Worm (Caenorhabditis elegans): Measurements from ENCODE around the gene daf-3.
A peak's percentile ranks its signal among the peaks of the same experiment; 100 is the strongest.

The daf-3 gene

DNA sequence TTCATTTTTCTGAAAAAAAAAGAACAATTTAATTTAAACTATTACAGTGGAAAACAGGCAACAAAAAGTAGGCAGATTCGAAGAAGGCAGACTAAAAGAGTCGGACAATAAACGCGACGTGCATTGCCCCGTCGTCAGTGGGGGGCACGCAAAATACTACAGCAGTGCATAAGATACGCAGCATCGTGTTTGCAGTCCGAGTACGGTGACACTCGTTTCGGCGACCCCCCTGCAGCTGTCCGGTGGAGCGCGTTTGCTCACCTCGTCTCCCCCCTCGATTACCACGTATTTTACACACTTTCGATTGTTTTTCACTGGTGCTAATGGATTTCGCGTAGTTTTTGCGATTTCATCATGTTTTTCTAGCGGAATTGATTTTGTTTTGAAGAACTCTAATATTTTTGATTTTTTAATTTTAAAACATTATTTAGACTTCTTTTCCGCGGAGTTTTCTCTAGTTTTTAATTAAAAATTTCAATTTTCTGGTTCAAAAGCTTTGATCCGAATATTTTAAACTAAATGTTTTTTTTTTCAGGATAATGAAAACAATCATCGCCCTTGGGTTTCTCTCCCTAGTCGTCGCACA is 57.1 kb downstream of the daf-3 start, which contains the start of the genes trap-2 and ile-2:
trap-2 (minus strand) TSS at position 9 of the 586 bp plus-strand sequence.
ile-2 (plus strand) TSS at position 536 of the 586 bp plus-strand sequence.
- TF ChIP-seq Y56A3A.18 (GFP tag; IDR thresholded peaks at IDR 0.05) (peak; percentile 83; the same call in 1 of the 2 replicates), F57C9.4 (tag; optimal IDR thresholded peaks at IDR 0.05) (no peak), cebp-1 (GFP tag; IDR thresholded peaks at IDR 0.05) (peak; percentile 64), cebp-1 (tag; optimal IDR thresholded peaks at IDR 0.05) (peak; percentile 89), hsf-1 (GFP tag; IDR thresholded peaks at IDR 0.05) (no peak), snpc-4 (GFP tag; optimal IDR thresholded peaks at IDR 0.05) (no peak), snpc-4 (tag; optimal IDR thresholded peaks at IDR 0.05) (peak; percentile 63 to 83 (median 80)), let-526 (GFP tag; IDR thresholded peaks at IDR 0.05) (no peak), dox-1 (GFP tag; IDR thresholded peaks at IDR 0.05) (peak; percentile 96), mcd-1 (GFP tag; IDR thresholded peaks at IDR 0.05) (peak; percentile 99), rcor-1 (GFP tag; IDR thresholded peaks at IDR 0.05) (peak; percentile 59), ztf-6 (GFP tag; IDR thresholded peaks at IDR 0.05) (0 out of 2 replicates have a peak, but pooled peaks have one; percentile 66), nhr-120 (GFP tag; IDR thresholded peaks at IDR 0.05) (0 out of 2 replicates have a peak, but pooled peaks have one; percentile 17), lsl-1 (GFP tag; optimal IDR thresholded peaks at IDR 0.05) (peak; percentile 63), hmg-1.2 (GFP tag; IDR thresholded peaks at IDR 0.05) (peak; percentile 68), die-1 (tag; optimal IDR thresholded peaks at IDR 0.05) (peak; percentile 10), ztf-18 (tag; optimal IDR thresholded peaks at IDR 0.05) (peak; percentile 79), K11D2.4 (GFP tag; IDR thresholded peaks at IDR 0.05) (peak; percentile 40; the same call in 1 of the 2 replicates), madf-3 (GFP tag; IDR thresholded peaks at IDR 0.05) (0 out of 2 replicates have a peak, but pooled peaks have one; percentile 34), F52B5.7 (tag; optimal IDR thresholded peaks at IDR 0.05) (no peak), let-607 (tag; optimal IDR thresholded peaks at IDR 0.05) (peak; percentile 100), egl-18 (GFP tag; IDR thresholded peaks at IDR 0.05) (no peak), ekl-4 (GFP tag; IDR thresholded peaks at IDR 0.05) (peak; percentile 39; the same call in 1 of the 2 replicates), F49E8.2 (tag; optimal IDR thresholded peaks at IDR 0.05; ENCODE audit: insufficient read depth) (no peak), Y53G8AR.9 (GFP tag; conservative IDR thresholded peaks at IDR 0.05) (peak; percentile 90), lin-26 (GFP tag; IDR thresholded peaks at IDR 0.05) (0 out of 2 replicates have a peak, but pooled peaks have one; percentile 21), F37B4.10 (GFP tag; IDR thresholded peaks at IDR 0.05) (0 out of 2 replicates have a peak, but pooled peaks have one; percentile 81), hlh-26 (GFP tag; conservative IDR thresholded peaks at IDR 0.05) (no peak), F57A8.1 (GFP tag; optimal IDR thresholded peaks at IDR 0.05) (peak; percentile 29), lin-54 (GFP tag; optimal IDR thresholded peaks at IDR 0.05) (peak; percentile 73), hrde-1 (tag; optimal IDR thresholded peaks at IDR 0.05; ENCODE audit: borderline replicate concordance) (no peak), ceh-91 (GFP tag; IDR thresholded peaks at IDR 0.05) (no peak), egrh-3 (GFP tag; IDR thresholded peaks at IDR 0.05) (peak; percentile 84), C06A6.2 (GFP tag; conservative IDR thresholded peaks at IDR 0.05) (peak; percentile 61), pha-4 (tag; optimal IDR thresholded peaks at IDR 0.05) (no peak), ztf-28 (GFP tag; IDR thresholded peaks at IDR 0.05) (0 out of 2 replicates have a peak, but pooled peaks have one; percentile 16), ZK185.1 (tag; optimal IDR thresholded peaks at IDR 0.05; ENCODE audit: poor library complexity, severe bottlenecking) (peak; percentile 72), ceh-100 (GFP tag; IDR thresholded peaks at IDR 0.05) (peak; percentile 32; the same call in 1 of the 2 replicates), nhr-90 (tag; optimal IDR thresholded peaks at IDR 0.05) (peak; percentile 95), hmg-20 (GFP tag; IDR thresholded peaks at IDR 0.05) (peak; percentile 60; the same call in 1 of the 2 replicates), nfyb-1 (GFP tag; IDR thresholded peaks at IDR 0.05) (peak; percentile 93), F23B12.7 (tag; optimal IDR thresholded peaks at IDR 0.05; ENCODE audit: insufficient read depth) (peak; percentile 37), sptf-2 (GFP tag; optimal IDR thresholded peaks at IDR 0.05) (peak; percentile 71), attf-5 (GFP tag; optimal IDR thresholded peaks at IDR 0.05) (peak; percentile 94), chd-7 (tag; optimal IDR thresholded peaks at IDR 0.05) (peak; percentile 56), athp-1 (tag; optimal IDR thresholded peaks at IDR 0.05) (peak; percentile 8), nhr-80 (tag; optimal IDR thresholded peaks at IDR 0.05) (peak; percentile 100)
